Fruit fly (Drosophila melanogaster) S2 (cell line): ENCODE data around the gene CG17065.

Experiments
- CG8478 ChIP-seq: fragments of >200 bp; optimal IDR thresholded peaks from 2 replicates; lab custom pipeline; 2018
- CTCF ChIP-seq, 2 experiments: fragments of >200 bp; optimal IDR thresholded peaks; 2 replicates each; lab custom pipeline; 2018

DNA sequence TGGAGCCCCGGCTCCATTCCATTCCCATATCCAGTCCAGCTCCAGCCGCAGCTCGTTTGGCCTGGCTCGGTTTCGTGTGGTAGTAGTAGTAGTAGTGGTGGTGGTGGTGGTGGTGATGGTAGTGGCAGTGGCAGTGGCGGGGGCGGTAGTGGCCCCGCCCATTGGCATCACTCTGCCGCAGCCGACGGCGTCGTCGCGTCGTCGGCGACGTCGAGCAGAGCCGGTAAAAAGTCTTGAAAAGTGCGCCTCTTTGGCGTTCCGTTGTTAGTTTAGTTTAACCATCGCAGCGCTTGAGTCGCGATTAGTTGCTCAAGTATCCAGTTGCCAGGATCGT is 17.4 kb downstream of the CG17065 start, which contains the start of gene obst-A:
- TF ChIP-seq CTCF (optimal IDR thresholded peaks at IDR 0.05; lab: Kevin White, UChicago), result no peak
- TF ChIP-seq CG8478 (lab: Kevin White, UChicago), result no peak
